Fruit fly (Drosophila melanogaster) whole organism, embryonic: ENCODE results near the gene CG17118.

Experiments
- Adf1 ChIP-seq: fragments of 200-800 bp; sonication (Bioruptor generic); IDR thresholded peaks from 2 replicates; pipeline ENCODE4 v1.3.6; 2022; ENCODE audit warnings: missing biosample characterization, missing genetic modification characterization
- C15 ChIP-seq: fragments of 200-800 bp; sonication (Bioruptor generic); IDR thresholded peaks from 3 replicates; pipeline ENCODE4 v1.3.6; 2022; ENCODE audit warnings: missing biosample characterization, missing genetic modification characterization
- CG10147 ChIP-seq: fragments of 200-800 bp; sonication (Bioruptor generic); optimal IDR thresholded peaks from 2 replicates; lab custom pipeline; 2019; ENCODE audit warnings: missing biosample characterization, mild to moderate bottlenecking, missing genetic modification characterization, moderate library complexity
- CG10565 ChIP-seq: fragments of 200-800 bp; sonication (Bioruptor generic); optimal IDR thresholded peaks from 3 replicates; lab custom pipeline; 2016; ENCODE audit warnings: missing biosample characterization, mild to moderate bottlenecking, missing genetic modification characterization
- CG11247 ChIP-seq: fragments of 200-800 bp; sonication (Bioruptor generic); IDR thresholded peaks from 2 replicates; pipeline ENCODE4 v1.3.6; 2022; ENCODE audit warnings: missing biosample characterization, missing genetic modification characterization
- CG11398 ChIP-seq: fragments of 200-800 bp; sonication (Bioruptor generic); optimal IDR thresholded peaks from 2 replicates; lab custom pipeline; 2016; ENCODE audit warnings: missing biosample characterization, missing genetic modification characterization
- CG12071 ChIP-seq: fragments of 200-800 bp; sonication (Bioruptor generic); optimal IDR thresholded peaks from 3 replicates; lab custom pipeline; 2018; ENCODE audit warnings: missing biosample characterization, mild to moderate bottlenecking, missing genetic modification characterization
- CG13424 ChIP-seq: fragments of 200-800 bp; sonication (Bioruptor generic); optimal IDR thresholded peaks from 2 replicates; lab custom pipeline; 2019; ENCODE audit warnings: missing biosample characterization, mild to moderate bottlenecking, missing genetic modification characterization, moderate library complexity
- CG13894 ChIP-seq: fragments of 200-800 bp; sonication (Bioruptor generic); optimal IDR thresholded peaks from 3 replicates; lab custom pipeline; 2018; ENCODE audit warnings: missing biosample characterization, mild to moderate bottlenecking, missing genetic modification characterization, moderate library complexity
- CG14965 ChIP-seq: fragments of 200-800 bp; sonication (Bioruptor generic); optimal IDR thresholded peaks from 2 replicates; lab custom pipeline; 2016; ENCODE audit warnings: missing biosample characterization, missing genetic modification characterization, borderline replicate concordance
- CG15011 ChIP-seq: fragments of 200-800 bp; sonication (Bioruptor generic); optimal IDR thresholded peaks from 3 replicates; lab custom pipeline; 2018; ENCODE audit warnings: missing biosample characterization, mild to moderate bottlenecking, missing genetic modification characterization
- CG15269 ChIP-seq: fragments of 200-800 bp; sonication (Bioruptor generic); optimal IDR thresholded peaks from 2 replicates; lab custom pipeline; 2018; ENCODE audit warnings: missing biosample characterization, mild to moderate bottlenecking, missing genetic modification characterization, moderate library complexity
- CG1647 ChIP-seq: fragments of 200-800 bp; sonication (Bioruptor generic); optimal IDR thresholded peaks from 3 replicates; lab custom pipeline; 2016; ENCODE audit warnings: missing biosample characterization, missing genetic modification characterization
- CG17328 ChIP-seq: fragments of 200-800 bp; sonication (Bioruptor generic); IDR thresholded peaks from 2 replicates; pipeline ENCODE4 v1.3.6; 2022; ENCODE audit warnings: missing biosample characterization, missing genetic modification characterization
- CG17385 ChIP-seq: fragments of 200-800 bp; sonication (Bioruptor generic); optimal IDR thresholded peaks from 3 replicates; lab custom pipeline; 2018; ENCODE audit warnings: missing biosample characterization, mild to moderate bottlenecking, missing genetic modification characterization
- CG2712 ChIP-seq: fragments of 200-800 bp; optimal IDR thresholded peaks from 3 replicates; lab custom pipeline; 2019; ENCODE audit warnings: missing biosample characterization, mild to moderate bottlenecking, missing genetic modification characterization, moderate library complexity
- CG3163 ChIP-seq: fragments of 200-800 bp; sonication (Bioruptor generic); optimal IDR thresholded peaks from 3 replicates; lab custom pipeline; 2016; ENCODE audit warnings: missing biosample characterization, missing genetic modification characterization
- CG3847 ChIP-seq: fragments of 200-800 bp; sonication (Bioruptor generic); IDR thresholded peaks from 2 replicates; pipeline ENCODE4 v1.3.6; 2022; ENCODE audit warnings: missing biosample characterization, missing genetic modification characterization
- CG6254 ChIP-seq: fragments of 200-800 bp; sonication (Bioruptor generic); optimal IDR thresholded peaks from 3 replicates; lab custom pipeline; 2017; ENCODE audit warnings: mild to moderate bottlenecking, missing biosample characterization, missing genetic modification reagents, missing genetic modification characterization
- CG9609 ChIP-seq: fragments of 200-800 bp; sonication (Bioruptor generic); optimal IDR thresholded peaks from 3 replicates; lab custom pipeline; 2016; ENCODE audit warnings: missing biosample characterization, missing genetic modification characterization
- Dek ChIP-seq: fragments of 200-800 bp; sonication (Bioruptor generic); optimal IDR thresholded peaks from 3 replicates; lab custom pipeline; 2019; ENCODE audit warnings: missing biosample characterization, mild to moderate bottlenecking, missing genetic modification characterization, moderate library complexity
- HHEX ChIP-seq: fragments of 200-800 bp; sonication (Bioruptor generic); optimal IDR thresholded peaks from 3 replicates; lab custom pipeline; 2017; ENCODE audit warnings: missing biosample characterization, mild to moderate bottlenecking, missing genetic modification characterization, missing genetic modification reagents
- Hr78 ChIP-seq, 2 experiments: fragments of 200-800 bp in 1 of 2; fragments of >200 bp in 1 of 2; sonication (Bioruptor generic) in 1 of 2; optimal IDR thresholded peaks; 2 replicates each; lab custom pipeline; 2017 to 2019; ENCODE audit warnings: missing biosample characterization in 2 of 2, missing genetic modification characterization in 2 of 2, mild to moderate bottlenecking in 1 of 2, moderate library complexity in 1 of 2
- MBD-R2 ChIP-seq: fragments of 200-800 bp; sonication (Bioruptor generic); IDR thresholded peaks from 2 replicates; pipeline ENCODE4 v1.3.6; 2022; ENCODE audit warnings: missing biosample characterization, missing genetic modification characterization
- NC2α ChIP-seq: fragments of 200-800 bp; sonication (Bioruptor generic); optimal IDR thresholded peaks from 2 replicates; lab custom pipeline; 2016; ENCODE audit warnings: missing biosample characterization, missing genetic modification characterization
- Neu2 ChIP-seq: fragments of 200-800 bp; sonication (Bioruptor generic); optimal IDR thresholded peaks from 3 replicates; lab custom pipeline; 2016; ENCODE audit warnings: missing biosample characterization, missing genetic modification characterization, borderline replicate concordance
- Oaz ChIP-seq: fragments of 200-800 bp; sonication (Bioruptor generic); IDR thresholded peaks from 2 replicates; pipeline ENCODE4 v1.3.6; 2022; ENCODE audit warnings: missing biosample characterization, missing genetic modification characterization
- PHDP ChIP-seq: fragments of 200-800 bp; sonication (Bioruptor generic); optimal IDR thresholded peaks from 3 replicates; lab custom pipeline; 2018; ENCODE audit warnings: missing biosample characterization, mild to moderate bottlenecking, missing genetic modification characterization, moderate library complexity
- Ptx1 ChIP-seq: fragments of 200-800 bp; sonication (Bioruptor generic); IDR thresholded peaks from 2 replicates; pipeline ENCODE4 v1.3.6; 2022; ENCODE audit warnings: missing biosample characterization, missing genetic modification characterization
- Sin3A ChIP-seq: fragments of >200 bp; optimal IDR thresholded peaks from 2 replicates; lab custom pipeline; 2018
- Sox102F ChIP-seq: fragments of 200-800 bp; sonication (Bioruptor generic); optimal IDR thresholded peaks from 2 replicates; lab custom pipeline; 2018; ENCODE audit warnings: missing biosample characterization, mild to moderate bottlenecking, missing genetic modification characterization, moderate library complexity
- Xbp1 ChIP-seq: fragments of 200-800 bp; sonication (Bioruptor generic); optimal IDR thresholded peaks from 3 replicates; lab custom pipeline; 2016; ENCODE audit warnings: missing biosample characterization, mild to moderate bottlenecking, missing genetic modification characterization
- cato ChIP-seq: fragments of 200-800 bp; sonication (Bioruptor generic); optimal IDR thresholded peaks from 2 replicates; lab custom pipeline; 2016; ENCODE audit warnings: missing biosample characterization, missing genetic modification characterization, borderline replicate concordance
- chif ChIP-seq, 2 experiments: fragments of 200-800 bp; sonication (Bioruptor generic); optimal IDR thresholded peaks; 3 replicates each; lab custom pipeline; 2016; ENCODE audit warnings: missing biosample characterization in 2 of 2, missing genetic modification characterization in 2 of 2
- crol ChIP-seq: fragments of 200-800 bp; sonication (Bioruptor generic); IDR thresholded peaks from 2 replicates; pipeline ENCODE4 v1.3.6; 2022; ENCODE audit warnings: missing biosample characterization, missing genetic modification characterization
- dmrt99B ChIP-seq: fragments of 200-800 bp; sonication (Bioruptor generic); optimal IDR thresholded peaks from 2 replicates; lab custom pipeline; 2018; ENCODE audit warnings: missing biosample characterization, mild to moderate bottlenecking, missing genetic modification characterization, moderate library complexity
- dpn ChIP-seq, 2 experiments: fragments of 200-800 bp; sonication (Bioruptor generic); optimal IDR thresholded peaks; 3 replicates each; lab custom pipeline; 2016; ENCODE audit warnings: missing biosample characterization in 2 of 2, missing genetic modification characterization in 2 of 2
- fu2 ChIP-seq: fragments of 200-800 bp; sonication (Bioruptor generic); optimal IDR thresholded peaks from 2 replicates; lab custom pipeline; 2016; ENCODE audit warnings: missing biosample characterization, missing genetic modification characterization
- gro ChIP-seq: fragments of 200-800 bp; sonication (Bioruptor generic); optimal IDR thresholded peaks from 2 replicates; lab custom pipeline; 2016; ENCODE audit warnings: missing biosample characterization, missing genetic modification characterization
- ham ChIP-seq: fragments of 200-800 bp; sonication (Bioruptor generic); IDR thresholded peaks from 2 replicates; pipeline ENCODE4 v1.3.6; 2022; ENCODE audit warnings: missing biosample characterization, missing genetic modification characterization
- hb ChIP-seq: fragments of 200-800 bp; sonication (Bioruptor generic); IDR thresholded peaks from 3 replicates; pipeline ENCODE4 v1.3.6; 2022; ENCODE audit warnings: missing biosample characterization, missing genetic modification characterization; ENCODE audit not compliant: partially characterized antibody
- hth ChIP-seq: fragments of >200 bp; optimal IDR thresholded peaks from 2 replicates; lab custom pipeline; 2017; ENCODE audit warnings: inconsistent platforms
- jigr1 ChIP-seq: fragments of 200-800 bp; sonication (Bioruptor generic); IDR thresholded peaks from 3 replicates; pipeline ENCODE4 v1.3.6; 2022; ENCODE audit warnings: missing biosample characterization, missing genetic modification characterization
- p53 ChIP-seq: fragments of 200-800 bp; sonication (Bioruptor generic); optimal IDR thresholded peaks from 2 replicates; lab custom pipeline; 2016; ENCODE audit warnings: missing biosample characterization, missing genetic modification characterization
- pfk ChIP-seq: fragments of 200-800 bp; sonication (Bioruptor generic); optimal IDR thresholded peaks from 2 replicates; lab custom pipeline; 2018; ENCODE audit warnings: missing biosample characterization, mild to moderate bottlenecking, missing genetic modification characterization, moderate library complexity
- repo ChIP-seq: fragments of 200-800 bp; sonication (Bioruptor generic); optimal IDR thresholded peaks from 2 replicates; lab custom pipeline; 2016; ENCODE audit warnings: missing biosample characterization, missing genetic modification characterization
- slbo ChIP-seq: fragments of 200-800 bp; sonication (Bioruptor generic); IDR thresholded peaks from 2 replicates; pipeline ENCODE4 v1.3.6; 2022; ENCODE audit warnings: missing biosample characterization, missing genetic modification characterization
- tap ChIP-seq: fragments of 200-800 bp; optimal IDR thresholded peaks from 3 replicates; lab custom pipeline; 2019; ENCODE audit warnings: missing biosample characterization, mild to moderate bottlenecking, missing genetic modification characterization, moderate library complexity
- tgo ChIP-seq: fragments of 200-800 bp; sonication (Bioruptor generic); IDR thresholded peaks from 3 replicates; pipeline ENCODE4 v1.3.6; 2022; ENCODE audit warnings: missing biosample characterization, missing genetic modification characterization
- tio ChIP-seq: fragments of 200-800 bp; sonication (Bioruptor generic); optimal IDR thresholded peaks from 2 replicates; lab custom pipeline; 2017; ENCODE audit warnings: missing biosample characterization, missing genetic modification characterization, inconsistent platforms
- tx ChIP-seq: fragments of 200-800 bp; sonication (Bioruptor generic); optimal IDR thresholded peaks from 2 replicates; lab custom pipeline; 2016; ENCODE audit warnings: missing biosample characterization, missing genetic modification characterization
- usp ChIP-seq: fragments of >200 bp; optimal IDR thresholded peaks from 2 replicates; lab custom pipeline; 2017; ENCODE audit warnings: missing biosample characterization, missing genetic modification characterization

The CG17118 gene

dm6 chr2L:10697992-10698391, 32.1 kb upstream of the CG17118 start, which contains the start of gene CG7300 (continued):
- TF ChIP-seq repo (GFP tag; lab: Kevin White, UChicago) (no peak), CG3163 (GFP tag; lab: Kevin White, UChicago) (no peak), ham (GFP tag; lab: Robert Waterston, UW) (no peak), CG13894 (tag; lab: Kevin White, UChicago) (no peak), CG17385 (GFP tag; lab: Kevin White, UChicago) (peak; percentile 49), slbo (peak; percentile 81), jigr1 (GFP tag; lab: Robert Waterston, UW) (no peak), gro (GFP tag; lab: Kevin White, UChicago) (peak; percentile 75), CG17328 (GFP tag; lab: Robert Waterston, UW) (peak; percentile 49), Sin3A (lab: Kevin White, UChicago) (no peak), CG11247 (peak; percentile 70), dmrt99B (tag; lab: Kevin White, UChicago) (peak; percentile 56), dpn (GFP tag; optimal IDR thresholded peaks at IDR 0.05; lab: Kevin White, UChicago) (peak; percentile 45 to 52), HHEX (GFP tag; lab: Kevin White, UChicago) (peak; percentile 35), CG3847 (GFP tag; lab: Robert Waterston, UW) (peak; percentile 63), CG13424 (tag; lab: Kevin White, UChicago) (peak; percentile 40), Ptx1 (GFP tag; lab: Robert Waterston, UW) (peak; percentile 63), pfk (GFP tag; lab: Kevin White, UChicago) (no peak), tap (peak; percentile 32), C15 (GFP tag; lab: Robert Waterston, UW) (0 out of 3 replicates have a peak, but pooled peaks have one; percentile 31), fu2 (peak; percentile 38), chif (GFP tag; optimal IDR thresholded peaks at IDR 0.05; lab: Kevin White, UChicago) (peak; percentile 26 to 40), CG6254 (peak; percentile 9), tio (peak; percentile 18), Dek (tag; lab: Kevin White, UChicago) (peak; percentile 47), CG12071 (GFP tag; lab: Kevin White, UChicago) (peak; percentile 37), CG15269 (tag; lab: Kevin White, UChicago) (peak; percentile 64), MBD-R2 (GFP tag; lab: Robert Waterston, UW) (no peak), p53 (GFP tag; lab: Kevin White, UChicago) (no peak), CG14965 (GFP tag; lab: Kevin White, UChicago) (no peak), Hr78 (GFP tag; optimal IDR thresholded peaks at IDR 0.05; lab: Kevin White, UChicago) (no peak), CG9609 (GFP tag; lab: Kevin White, UChicago) (peak; percentile 28), hb (GFP tag; lab: Robert Waterston, UW) (no peak), CG10565 (no peak), Adf1 (0 out of 2 replicates have a peak, but pooled peaks have one; percentile 30), CG2712 (tag; lab: Kevin White, UChicago) (peak; percentile 63), tgo (GFP tag; lab: Robert Waterston, UW) (peak; percentile 65), cato (GFP tag; lab: Kevin White, UChicago) (peak; percentile 5), usp (GFP tag; lab: Kevin White, UChicago) (no peak), PHDP (tag; lab: Kevin White, UChicago) (peak; percentile 65), CG1647 (GFP tag; lab: Kevin White, UChicago) (peak; percentile 38), NC2α (GFP tag; lab: Kevin White, UChicago) (no peak), Xbp1 (peak; percentile 56), Oaz (GFP tag; lab: Robert Waterston, UW) (no peak), tx (GFP tag; lab: Kevin White, UChicago) (no peak), CG11398 (GFP tag; lab: Kevin White, UChicago) (no peak), Sox102F (GFP tag; lab: Kevin White, UChicago) (peak; percentile 64), crol (GFP tag; lab: Robert Waterston, UW) (no peak), Neu2 (no peak), CG10147 (GFP tag; lab: Kevin White, UChicago) (peak; percentile 76), CG15011 (GFP tag; lab: Kevin White, UChicago) (no peak), hth (lab: Kevin White, UChicago) (no peak)
